Fruit fly (Drosophila melanogaster) whole organism: Measurements from ENCODE around the gene CG33306.

Experiments used
- CG8478 ChIP-seq: fragments of >200 bp; optimal IDR thresholded peaks from 2 replicates; lab custom pipeline; 2018; ENCODE audit warnings: inconsistent platforms
- Dll ChIP-seq: fragments of >200 bp; optimal IDR thresholded peaks from 2 replicates; lab custom pipeline; 2017
- EcR ChIP-seq, 2 experiments: fragments of >200 bp; optimal IDR thresholded peaks; 2 replicates each; lab custom pipeline; 2017; ENCODE audit warnings: missing biosample characterization in 2 of 2, missing genetic modification characterization in 2 of 2, missing genetic modification reagents in 2 of 2
- pan ChIP-seq: fragments of >200 bp; optimal IDR thresholded peaks from 2 replicates; lab custom pipeline; 2017
- psq ChIP-seq: fragments of >200 bp; optimal IDR thresholded peaks from 2 replicates; lab custom pipeline; 2017
- usp ChIP-seq: fragments of >200 bp; optimal IDR thresholded peaks from 2 replicates; lab custom pipeline; 2017; ENCODE audit warnings: missing biosample characterization, missing genetic modification characterization, mixed read lengths

Gene CG33306

dm6 chr2L:13873147-13873546 is 29.6 kb upstream of the CG33306 start:
- no peak for TF ChIP-seq CG8478 (lab: Kevin White, UChicago)
- no peak for TF ChIP-seq pan (lab: Kevin White, UChicago)

- no peak for TF ChIP-seq usp
- no peak for TF ChIP-seq EcR (GFP tag; optimal IDR thresholded peaks at IDR 0.05; lab: Kevin White, UChicago)
- TF ChIP-seq pan (lab: Kevin White, UChicago) = no peak
- no peak for TF ChIP-seq CG8478 (lab: Kevin White, UChicago)
- no peak for TF ChIP-seq Dll (lab: Kevin White, UChicago)
- TF ChIP-seq psq (lab: Kevin White, UChicago) = no peak
These were observed 25.9 kb upstream of the CG33306 start for dm6 chr2L:13869400-13869799.

- TF ChIP-seq pan (lab: Kevin White, UChicago) (no peak), CG8478 (lab: Kevin White, UChicago) (no peak), psq (lab: Kevin White, UChicago) (no peak), EcR (GFP tag; optimal IDR thresholded peaks at IDR 0.05; lab: Kevin White, UChicago) (no peak), Dll (lab: Kevin White, UChicago) (no peak), usp (no peak)
These were observed 24.1 kb upstream of the CG33306 start for dm6 chr2L:13867653-13868052.

dm6 chr2L:13851098-13851497 is 7.6 kb upstream of the CG33306 start:
- TF ChIP-seq usp (no peak), EcR (GFP tag; optimal IDR thresholded peaks at IDR 0.05; lab: Kevin White, UChicago) (no peak), CG8478 (lab: Kevin White, UChicago) (no peak), Dll (lab: Kevin White, UChicago) (no peak), psq (lab: Kevin White, UChicago) (no peak), pan (lab: Kevin White, UChicago) (no peak)

dm6 chr2L:13849125-13849524 is 5.6 kb upstream of the CG33306 start, which contains the start of gene CG7968:
Gene CG7968 (plus strand): TSS chr2L:13849400.
- TF ChIP-seq CG8478 (lab: Kevin White, UChicago) (no peak), EcR (GFP tag; optimal IDR thresholded peaks at IDR 0.05; lab: Kevin White, UChicago) (no peak)

dm6 chr2L:13847625-13848024 is 4.1 kb upstream of the CG33306 start, which contains the start of gene CG7953:
Gene CG7953 (plus strand): TSS chr2L:13847925.
- no peak for TF ChIP-seq Dll (lab: Kevin White, UChicago)
- no peak for TF ChIP-seq pan (lab: Kevin White, UChicago)
- no peak for TF ChIP-seq usp
- no peak for TF ChIP-seq CG8478 (lab: Kevin White, UChicago)
- TF ChIP-seq psq (lab: Kevin White, UChicago) = no peak
- TF ChIP-seq EcR (GFP tag; optimal IDR thresholded peaks at IDR 0.05; lab: Kevin White, UChicago) = no peak

- TF ChIP-seq pan (lab: Kevin White, UChicago) (no peak), Dll (lab: Kevin White, UChicago) (no peak), usp (no peak), CG8478 (lab: Kevin White, UChicago) (no peak), EcR (GFP tag; optimal IDR thresholded peaks at IDR 0.05; lab: Kevin White, UChicago) (no peak), psq (lab: Kevin White, UChicago) (no peak)
These were observed 2.8 kb upstream of the CG33306 start, which contains the start of gene CG7916 for dm6 chr2L:13846239-13846802. Gene CG7916 (plus strand): TSS chr2L:13846752.

dm6 chr2L:13845178-13845577 is 1.6 kb upstream of the CG33306 start, which contains the start of gene CG8997:
Gene CG8997 (minus strand): TSS chr2L:13845325.
- TF ChIP-seq pan (lab: Kevin White, UChicago) = no peak
- no peak for TF ChIP-seq usp
- no peak for TF ChIP-seq psq (lab: Kevin White, UChicago)
- TF ChIP-seq CG8478 (lab: Kevin White, UChicago) = no peak
- TF ChIP-seq Dll (lab: Kevin White, UChicago) = no peak
- TF ChIP-seq EcR (GFP tag; optimal IDR thresholded peaks at IDR 0.05; lab: Kevin White, UChicago) = no peak

- TF ChIP-seq EcR (GFP tag; optimal IDR thresholded peaks at IDR 0.05; lab: Kevin White, UChicago) (no peak), psq (lab: Kevin White, UChicago) (no peak), usp (no peak), Dll (lab: Kevin White, UChicago) (no peak), pan (lab: Kevin White, UChicago) (no peak), CG8478 (lab: Kevin White, UChicago) (no peak)
These were observed 970 bp downstream of the CG33306 start for dm6 chr2L:13842572-13842971.

dm6 chr2L:13842078-13842477 is 1.5 kb downstream of the CG33306 start:
- TF ChIP-seq psq (lab: Kevin White, UChicago) (no peak), EcR (GFP tag; optimal IDR thresholded peaks at IDR 0.05; lab: Kevin White, UChicago) (no peak)

- TF ChIP-seq EcR (GFP tag; optimal IDR thresholded peaks at IDR 0.05; lab: Kevin White, UChicago) = no peak
- no peak for TF ChIP-seq CG8478 (lab: Kevin White, UChicago)
- no peak for TF ChIP-seq psq (lab: Kevin White, UChicago)
- TF ChIP-seq pan (lab: Kevin White, UChicago) = no peak
- TF ChIP-seq usp = no peak
- no peak for TF ChIP-seq Dll (lab: Kevin White, UChicago)
These were observed 2.0 kb downstream of the CG33306 start, which contains the start of gene CG33307 for dm6 chr2L:13841508-13841907. Gene CG33307 (minus strand): TSS chr2L:13841520.

dm6 chr2L:13839744-13840151 is 3.8 kb downstream of the CG33306 start:
- TF ChIP-seq EcR (GFP tag; optimal IDR thresholded peaks at IDR 0.05; lab: Kevin White, UChicago) (no peak), CG8478 (lab: Kevin White, UChicago) (no peak), pan (lab: Kevin White, UChicago) (no peak), usp (no peak), Dll (lab: Kevin White, UChicago) (no peak), psq (lab: Kevin White, UChicago) (no peak)
